Fruit fly (Drosophila melanogaster) Kc167 (cell line): ENCODE results near the gene CG1703.

Experiments used
- Myc ChIP-seq: fragments of >200 bp; optimal IDR thresholded peaks from 2 replicates; lab custom pipeline; 2017; ENCODE audit warnings: missing external identifiers
- Sin3A ChIP-seq: fragments of >200 bp; optimal IDR thresholded peaks from 2 replicates; lab custom pipeline; 2018; ENCODE audit warnings: missing external identifiers
- h ChIP-seq: fragments of >200 bp; optimal IDR thresholded peaks from 3 replicates; lab custom pipeline; 2018; ENCODE audit warnings: missing external identifiers
- insv ChIP-seq: fragments of >200 bp; optimal IDR thresholded peaks from 3 replicates; lab custom pipeline; 2018; ENCODE audit warnings: missing external identifiers
- psq ChIP-seq: fragments of >200 bp; optimal IDR thresholded peaks from 2 replicates; lab custom pipeline; 2017; ENCODE audit warnings: missing external identifiers
- ttk ChIP-seq: sonication (Bioruptor generic); optimal IDR thresholded peaks from 2 replicates; lab custom pipeline; 2017; ENCODE audit warnings: missing external identifiers

The CG1703 gene

DNA sequence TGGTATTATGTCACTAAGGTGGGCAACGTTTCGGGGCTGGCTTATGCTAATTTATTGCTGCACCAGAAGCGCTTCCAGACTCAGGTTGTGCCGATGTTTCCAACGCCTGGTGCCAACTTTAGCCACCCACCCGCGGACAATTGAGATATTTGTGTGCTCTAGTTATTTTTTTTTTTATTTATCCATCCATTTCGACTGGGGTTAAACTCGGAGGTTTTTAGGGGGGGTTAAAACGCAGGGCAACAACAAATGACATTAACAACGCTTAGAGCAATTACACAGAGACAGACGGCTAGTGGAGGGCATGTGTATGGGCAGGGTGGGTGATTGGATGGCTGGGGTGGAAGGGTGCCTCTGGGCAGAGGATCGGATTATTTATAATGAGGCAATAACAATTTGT, 20.0 kb downstream of the CG1703 start:
- TF ChIP-seq Sin3A (lab: Kevin White, UChicago) = no peak
- no peak for TF ChIP-seq insv (lab: Kevin White, UChicago)
- TF ChIP-seq psq = no peak
- TF ChIP-seq Myc (lab: Kevin White, UChicago) = no peak
- no peak for TF ChIP-seq h (lab: Kevin White, UChicago)
- no peak for TF ChIP-seq ttk (lab: Kevin White, UChicago)

DNA sequence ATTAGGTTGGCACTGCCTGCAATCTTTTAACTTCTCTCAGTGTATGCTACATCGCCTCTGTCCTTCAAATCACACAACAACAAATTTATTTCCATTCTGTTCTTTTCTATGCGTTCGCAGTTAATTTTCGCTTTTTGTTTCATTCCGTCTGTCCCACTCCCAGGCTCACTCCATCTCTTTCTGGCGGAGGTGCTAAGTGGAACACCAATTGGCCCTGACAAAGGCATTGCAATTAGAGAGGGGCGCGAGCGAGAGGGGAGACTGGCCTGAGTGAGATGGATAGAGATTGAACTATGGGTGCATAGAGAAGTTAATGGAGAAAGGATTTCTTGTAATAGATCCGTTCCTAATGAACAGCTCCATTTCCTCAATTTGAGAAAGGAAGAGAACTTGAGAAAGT, 28.8 kb downstream of the CG1703 start:
- TF ChIP-seq h (lab: Kevin White, UChicago) (no peak), insv (lab: Kevin White, UChicago) (no peak), Myc (lab: Kevin White, UChicago) (no peak), Sin3A (lab: Kevin White, UChicago) (no peak), psq (no peak), ttk (lab: Kevin White, UChicago) (no peak)

DNA sequence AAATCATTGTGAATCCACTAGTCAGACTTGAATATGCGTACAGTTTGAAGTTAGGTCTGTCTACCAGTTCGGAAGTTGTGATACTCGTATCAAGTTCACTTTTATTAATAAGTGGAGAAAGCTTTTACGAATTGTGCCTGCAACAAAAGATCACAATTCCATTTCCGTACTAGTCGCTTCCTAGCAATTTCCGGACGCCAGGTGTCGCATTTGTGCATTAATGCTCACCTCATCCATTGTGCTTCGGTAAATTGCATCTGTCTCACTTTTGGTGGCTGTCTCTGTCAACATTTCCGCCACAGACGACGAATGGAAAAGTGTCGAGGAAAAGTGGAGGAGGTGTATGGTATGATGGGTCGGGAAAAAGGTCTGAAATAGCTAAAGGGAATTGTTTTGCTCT, 31.5 kb downstream of the CG1703 start:
- no peak for TF ChIP-seq ttk (lab: Kevin White, UChicago)
- no peak for TF ChIP-seq Sin3A (lab: Kevin White, UChicago)
- no peak for TF ChIP-seq insv (lab: Kevin White, UChicago)
- TF ChIP-seq h (lab: Kevin White, UChicago) = no peak
- no peak for TF ChIP-seq psq
- no peak for TF ChIP-seq Myc (lab: Kevin White, UChicago)

DNA sequence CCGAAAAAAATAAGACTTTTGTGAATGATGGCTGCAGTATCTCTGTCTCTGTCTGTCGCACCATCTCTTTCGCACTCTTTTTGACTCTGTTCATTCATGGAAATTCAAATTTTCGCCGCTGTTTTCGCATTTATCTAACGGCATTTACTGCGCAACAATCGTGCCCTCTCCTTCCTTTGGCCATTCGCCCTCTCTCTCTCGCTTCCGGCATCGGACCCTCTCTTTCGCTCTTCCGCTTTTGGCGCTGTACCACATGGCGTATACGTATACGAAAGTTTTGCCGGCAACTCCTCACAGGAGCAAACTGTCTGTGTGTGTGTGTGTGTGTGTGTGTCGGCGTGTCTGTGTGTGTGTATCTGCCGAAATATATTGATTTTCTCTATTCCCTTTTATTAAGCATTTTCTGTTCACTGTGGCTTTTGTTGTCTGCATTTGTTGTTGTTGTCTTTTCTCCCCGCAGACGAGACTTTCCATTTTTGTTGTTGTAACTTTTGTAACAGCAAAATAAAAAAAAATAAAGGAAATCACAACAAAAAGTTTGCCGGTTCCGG, 32.9 kb downstream of the CG1703 start:
- TF ChIP-seq Myc (lab: Kevin White, UChicago) = no peak
- TF ChIP-seq Sin3A (lab: Kevin White, UChicago) = no peak
- TF ChIP-seq h (lab: Kevin White, UChicago) = no peak
- no peak for TF ChIP-seq psq
- TF ChIP-seq ttk (lab: Kevin White, UChicago) = no peak
- TF ChIP-seq insv (lab: Kevin White, UChicago) = no peak

DNA sequence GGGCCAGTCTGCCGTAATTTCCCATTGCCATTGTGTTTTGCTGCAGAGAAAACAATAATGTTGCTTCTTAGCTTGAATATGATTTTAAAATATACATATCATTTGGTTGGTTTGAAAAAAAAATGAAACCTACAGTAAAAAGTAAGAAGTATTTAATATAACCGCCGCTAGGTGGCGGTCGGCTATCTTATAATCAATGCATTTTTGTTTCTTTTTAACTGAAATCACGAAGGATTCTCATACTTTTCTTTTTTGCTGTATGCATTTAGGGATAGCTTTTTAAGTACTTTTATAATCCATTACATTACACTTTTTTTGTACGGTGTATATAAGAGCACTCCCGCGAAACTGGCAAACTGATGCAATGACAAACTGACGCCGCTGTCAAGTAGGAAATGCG, 39.7 kb downstream of the CG1703 start:
- TF ChIP-seq Sin3A (lab: Kevin White, UChicago) = no peak
- TF ChIP-seq h (lab: Kevin White, UChicago) = no peak
- TF ChIP-seq Myc (lab: Kevin White, UChicago) = no peak
- TF ChIP-seq psq = no peak
- TF ChIP-seq insv (lab: Kevin White, UChicago) = no peak
- TF ChIP-seq ttk (lab: Kevin White, UChicago) = no peak

DNA sequence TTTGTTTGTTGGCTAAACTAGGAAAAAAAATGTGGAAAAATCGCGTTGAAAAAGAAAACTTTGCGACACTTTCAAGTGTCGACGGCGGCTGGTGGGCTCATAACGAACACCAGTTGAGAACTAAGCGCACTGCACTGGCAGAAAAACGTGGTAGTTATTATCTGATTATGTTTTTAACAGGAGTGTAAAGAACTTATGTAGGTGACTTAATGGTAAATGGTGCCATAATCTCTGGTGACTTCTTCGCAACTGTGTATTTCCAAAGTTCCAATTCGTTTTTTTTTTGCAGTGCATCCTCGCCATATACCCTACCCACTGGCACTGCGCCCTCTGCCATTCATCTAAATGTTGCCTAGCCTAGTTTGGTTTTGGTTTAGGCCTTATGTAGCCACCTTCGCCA, 41.3 kb downstream of the CG1703 start:
- TF ChIP-seq psq (no peak), Myc (lab: Kevin White, UChicago) (no peak), insv (lab: Kevin White, UChicago) (no peak), h (lab: Kevin White, UChicago) (no peak), Sin3A (lab: Kevin White, UChicago) (no peak), ttk (lab: Kevin White, UChicago) (no peak)

DNA sequence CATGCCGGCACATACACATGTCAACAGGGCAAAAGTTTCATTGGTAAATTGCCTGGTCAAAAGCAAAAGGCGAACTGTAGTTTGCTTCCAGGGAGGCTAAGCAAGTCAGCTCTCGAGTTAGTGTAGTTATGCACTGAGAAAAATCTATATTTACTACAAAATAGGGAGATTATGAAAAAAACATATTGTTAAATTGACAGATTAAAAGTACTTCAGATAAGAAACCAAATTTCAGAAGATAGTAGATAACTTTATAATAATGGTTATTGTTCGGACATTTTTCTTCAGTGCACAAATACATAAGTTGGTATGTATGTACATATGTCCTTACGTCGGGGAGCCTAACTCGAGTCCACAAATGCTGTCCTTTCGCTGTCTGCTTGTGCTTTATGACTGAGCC, 45.4 kb downstream of the CG1703 start:
- no peak for TF ChIP-seq psq
- TF ChIP-seq h (lab: Kevin White, UChicago) = no peak
- TF ChIP-seq Myc (lab: Kevin White, UChicago) = no peak
- TF ChIP-seq Sin3A (lab: Kevin White, UChicago) = no peak
- TF ChIP-seq insv (lab: Kevin White, UChicago) = no peak
- no peak for TF ChIP-seq ttk (lab: Kevin White, UChicago)

DNA sequence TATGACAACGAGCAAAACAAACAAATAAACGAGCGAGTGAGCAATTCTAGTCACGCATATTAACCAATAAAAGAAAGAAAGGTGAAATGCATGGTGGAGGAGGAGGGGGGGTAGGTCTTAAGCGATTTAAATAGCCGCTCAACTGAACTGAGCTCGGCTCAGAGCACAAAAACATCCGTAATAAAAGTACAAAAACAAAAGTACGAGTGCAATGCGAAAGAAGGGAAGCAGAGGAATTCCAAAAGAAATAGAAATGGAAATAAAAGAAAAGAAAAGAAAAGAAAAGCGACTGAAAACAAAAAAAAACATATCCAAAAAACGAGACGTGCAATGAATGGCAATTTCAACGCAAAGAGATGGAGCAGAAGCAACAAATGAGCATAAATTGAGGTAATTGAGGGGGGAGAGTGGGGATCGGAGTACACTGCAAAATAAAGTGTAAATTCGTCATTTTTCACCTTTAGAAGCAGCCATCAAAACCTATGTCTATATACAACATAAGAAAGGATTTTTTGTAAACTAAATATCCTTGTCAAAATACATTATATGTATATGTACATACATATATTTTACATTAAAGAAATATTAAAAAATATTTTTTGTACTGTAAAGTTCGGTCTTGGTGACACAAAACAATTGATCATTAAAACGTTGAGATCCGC, 46.6 kb downstream of the CG1703 start:
- TF ChIP-seq ttk (lab: Kevin White, UChicago) = no peak
- no peak for TF ChIP-seq insv (lab: Kevin White, UChicago)
- no peak for TF ChIP-seq psq
- no peak for TF ChIP-seq Myc (lab: Kevin White, UChicago)
- no peak for TF ChIP-seq h (lab: Kevin White, UChicago)
- TF ChIP-seq Sin3A (lab: Kevin White, UChicago) = no peak

DNA sequence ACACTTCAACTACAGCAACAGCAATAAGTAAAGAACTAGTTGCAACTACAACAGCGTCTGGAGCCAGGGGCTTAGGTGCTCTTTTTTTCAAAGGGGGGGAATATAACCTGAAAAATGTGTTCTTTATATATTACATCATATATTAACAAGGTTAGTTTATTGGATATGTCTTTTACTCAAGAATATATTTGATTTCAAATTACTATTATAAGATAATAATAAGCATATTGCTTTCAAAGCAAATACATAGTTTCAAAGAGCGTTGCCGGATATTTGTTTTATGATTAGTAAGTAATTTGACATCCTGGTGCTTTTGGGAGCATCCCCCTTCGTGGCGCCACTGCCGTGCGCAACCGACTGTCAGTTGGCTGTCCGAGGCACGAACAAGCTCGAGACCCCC, 47.4 kb downstream of the CG1703 start:
- TF ChIP-seq ttk (lab: Kevin White, UChicago) (no peak), Myc (lab: Kevin White, UChicago) (no peak), insv (lab: Kevin White, UChicago) (no peak), psq (no peak), h (lab: Kevin White, UChicago) (no peak), Sin3A (lab: Kevin White, UChicago) (no peak)

DNA sequence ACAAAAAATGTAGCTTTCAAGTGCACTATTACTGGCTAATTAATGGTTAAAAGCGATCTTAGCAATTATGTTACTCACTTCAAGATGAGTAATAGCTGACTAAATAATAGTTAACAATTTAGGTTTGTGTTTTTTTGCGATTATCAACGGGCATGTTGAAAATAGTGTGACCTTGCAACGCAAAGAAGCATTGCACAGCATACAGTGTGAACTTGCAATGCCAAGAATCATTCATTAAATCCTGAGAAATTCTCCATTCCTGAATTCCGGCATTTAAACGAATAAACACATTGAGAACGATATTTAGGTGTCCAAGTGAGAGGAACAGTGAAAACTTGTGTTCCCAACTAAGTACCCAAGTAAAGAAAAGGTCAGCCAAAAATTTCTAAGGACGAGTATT, 47.9 kb downstream of the CG1703 start:
- no peak for TF ChIP-seq Sin3A (lab: Kevin White, UChicago)
- no peak for TF ChIP-seq insv (lab: Kevin White, UChicago)
- TF ChIP-seq ttk (lab: Kevin White, UChicago) = no peak
- no peak for TF ChIP-seq Myc (lab: Kevin White, UChicago)
- TF ChIP-seq h (lab: Kevin White, UChicago) = no peak
- TF ChIP-seq psq = no peak

DNA sequence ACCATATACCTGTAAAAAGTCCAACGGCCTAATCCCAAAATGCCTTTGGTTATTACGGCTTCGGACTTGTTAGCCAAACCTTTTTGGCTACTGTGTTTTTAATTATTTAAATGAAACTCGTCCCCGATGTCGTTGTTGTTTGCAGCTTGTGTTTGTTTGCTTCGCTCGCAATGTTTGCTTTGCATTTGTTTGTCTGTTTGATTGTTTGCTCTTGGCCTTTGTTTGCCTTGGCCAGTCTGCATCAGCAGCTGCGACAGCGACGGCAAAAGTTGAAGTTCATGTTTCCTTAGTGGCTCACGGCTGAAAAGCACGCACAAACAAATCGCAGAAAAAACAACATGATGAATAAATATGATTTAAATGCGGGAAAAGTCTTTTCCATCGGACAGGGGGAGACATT, 48.7 kb downstream of the CG1703 start:
- TF ChIP-seq insv (lab: Kevin White, UChicago) (no peak), Sin3A (lab: Kevin White, UChicago) (no peak), psq (no peak), ttk (lab: Kevin White, UChicago) (no peak), Myc (lab: Kevin White, UChicago) (no peak), h (lab: Kevin White, UChicago) (no peak)

DNA sequence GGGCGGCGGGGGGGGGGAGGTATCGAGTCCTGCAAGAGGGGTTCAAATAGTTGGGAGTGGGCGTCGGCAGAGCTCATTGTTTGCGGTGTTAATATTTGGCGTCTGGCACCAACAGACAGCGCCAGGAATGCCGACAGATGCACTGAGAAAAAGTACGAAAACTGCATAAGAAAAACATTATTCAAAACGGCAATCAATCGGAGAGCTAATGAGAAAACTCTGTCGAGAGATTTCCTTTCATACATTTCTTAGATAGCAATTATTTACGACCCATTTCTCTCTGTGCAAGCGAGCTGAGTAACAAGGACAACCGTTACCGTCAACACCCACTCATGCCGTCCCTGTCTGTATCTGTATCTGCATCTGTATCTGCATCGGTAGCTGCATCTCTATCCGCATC, 52.3 kb downstream of the CG1703 start:
- TF ChIP-seq Sin3A (lab: Kevin White, UChicago) (no peak), psq (no peak), Myc (lab: Kevin White, UChicago) (no peak)
